Worm (Caenorhabditis elegans) whole organism, early embryonic: ENCODE measurements around the gene T07G12.2.

Experiments
- B0310.2 ChIP-seq: sonication (generic microtip); optimal IDR thresholded peaks from 2 replicates; lab custom pipeline; 2016; ENCODE audit warnings: mild to moderate bottlenecking, missing genetic modification characterization, missing compliant biosample characterization
- ama-1 ChIP-seq: fragments of 150-350 bp; optimal IDR thresholded peaks from 2 replicates; lab custom pipeline; 2014
- ceh-36 ChIP-seq: sonication (generic microtip); optimal IDR thresholded peaks from 2 replicates; lab custom pipeline; 2016; ENCODE audit warnings: missing genetic modification characterization, inconsistent platforms, missing compliant biosample characterization
- ets-7 ChIP-seq: sonication (generic microtip); optimal IDR thresholded peaks from 2 replicates; lab custom pipeline; 2016; ENCODE audit warnings: missing genotype, missing genetic modification characterization, missing compliant biosample characterization
- flt-1 ChIP-seq: fragments of 200-800 bp; sonication (Bioruptor generic); IDR thresholded peaks from 2 replicates; pipeline ENCODE4 v1.3.6; 2022; ENCODE audit warnings: missing genetic modification characterization, missing compliant biosample characterization
- hmg-4 ChIP-seq: fragments of 200-800 bp; sonication (Bioruptor generic); optimal IDR thresholded peaks from 2 replicates; lab custom pipeline; 2018; ENCODE audit warnings: mild to moderate bottlenecking, missing genetic modification characterization, missing compliant biosample characterization
- pes-1 ChIP-seq: fragments of 200-800 bp; sonication (Bioruptor generic); IDR thresholded peaks from 2 replicates; pipeline ENCODE4 v1.3.6; 2022; ENCODE audit warnings: missing genetic modification reagents, missing genetic modification characterization, missing compliant biosample characterization
- tbx-11 ChIP-seq: fragments of 200-800 bp; sonication (Bioruptor generic); IDR thresholded peaks from 2 replicates; pipeline ENCODE4 v1.3.6; 2022; ENCODE audit warnings: missing genetic modification characterization, missing compliant biosample characterization

ce11 chrIV:10576624-10577023, 46.1 kb downstream of the T07G12.2 start:
- no peak for TF ChIP-seq flt-1
- no peak for TF ChIP-seq ets-7 (tag; lab: Kevin White, UChicago)
- no peak for TF ChIP-seq ceh-36 (tag; lab: Kevin White, UChicago)
- TF ChIP-seq B0310.2 (tag; lab: Kevin White, UChicago), result no peak
- no peak for TF ChIP-seq hmg-4
- TF ChIP-seq ama-1 (lab: Kevin White, UChicago), result no peak
- TF ChIP-seq pes-1, result no peak
- no peak for TF ChIP-seq tbx-11 (GFP tag; lab: Robert Waterston, UW)
